Worm (Caenorhabditis elegans) whole organism, L1 larva: Measurements from ENCODE around the gene ced-13.

Source experiments
- elt-2 ChIP-seq: sonication (generic microtip); optimal IDR thresholded peaks from 2 replicates; lab custom pipeline; 2016; ENCODE audit warnings: missing genetic modification characterization, mild to moderate bottlenecking, inconsistent platforms, missing compliant biosample characterization, missing genetic modification reagents
- jun-1 ChIP-seq: fragments of 150-350 bp; optimal IDR thresholded peaks from 2 replicates; lab custom pipeline; 2014; ENCODE audit warnings: missing biosample characterization, missing genetic modification reagents, missing genetic modification characterization
- sox-4 ChIP-seq: sonication (generic microtip); optimal IDR thresholded peaks from 2 replicates; lab custom pipeline; 2016; ENCODE audit warnings: missing genetic modification characterization, missing compliant biosample characterization

ce11 chrX:8257687-8258086, 41.8 kb downstream of the ced-13 start:
- TF ChIP-seq elt-2 (tag; lab: Kevin White, UChicago), result no peak
- no peak for TF ChIP-seq jun-1 (tag; lab: Kevin White, UChicago)
- no peak for TF ChIP-seq sox-4 (tag; lab: Kevin White, UChicago)
